Worm (Caenorhabditis elegans) whole organism, L2 larva: ENCODE data around the gene str-244.

Experiments
- ama-1 ChIP-seq: fragments of 150-350 bp; optimal IDR thresholded peaks from 2 replicates; lab custom pipeline; 2018; ENCODE audit warnings: inconsistent platforms
- elt-3 ChIP-seq: sonication (generic microtip); optimal IDR thresholded peaks from 2 replicates; lab custom pipeline; 2017; ENCODE audit warnings: missing biosample characterization, missing genetic modification characterization
- lin-13 ChIP-seq: fragments of 150-350 bp; optimal IDR thresholded peaks from 2 replicates; lab custom pipeline; 2014; ENCODE audit warnings: missing biosample characterization, missing genetic modification reagents, missing genetic modification characterization
- lsy-2 ChIP-seq, 2 experiments: fragments of 150-350 bp in 1 of 2; sonication (generic microtip) in 1 of 2; optimal IDR thresholded peaks; 2 replicates each; lab custom pipeline; 2014 to 2017; ENCODE audit warnings: missing biosample characterization in 2 of 2, missing genetic modification characterization in 2 of 2
- mbf-1 ChIP-seq: sonication (generic microtip); optimal IDR thresholded peaks from 2 replicates; lab custom pipeline; 2017; ENCODE audit warnings: missing biosample characterization, missing genetic modification characterization
- sma-3 ChIP-seq: sonication (generic microtip); optimal IDR thresholded peaks from 2 replicates; lab custom pipeline; 2016; ENCODE audit warnings: missing genetic modification reagents, missing genetic modification characterization, missing compliant biosample characterization
- unc-39 ChIP-seq: fragments of 150-350 bp; optimal IDR thresholded peaks from 2 replicates; lab custom pipeline; 2014; ENCODE audit warnings: missing biosample characterization, missing genetic modification characterization
- unc-62 ChIP-seq: fragments of 150-350 bp; optimal IDR thresholded peaks from 2 replicates; lab custom pipeline; 2014; ENCODE audit warnings: missing biosample characterization, missing genetic modification reagents, missing genetic modification characterization
- ztf-4 ChIP-seq: fragments of 150-350 bp; optimal IDR thresholded peaks from 2 replicates; lab custom pipeline; 2014; ENCODE audit warnings: missing biosample characterization, missing genetic modification characterization

ce11 chrV:3014185-3014584 lies 44.7 kb downstream of the str-244 start, which contains the start of gene K12D9.1:
- TF ChIP-seq sma-3 (GFP tag; lab: Kevin White, UChicago) = no peak
- no peak for TF ChIP-seq ama-1 (lab: Kevin White, UChicago)
- TF ChIP-seq lsy-2 (tag; optimal IDR thresholded peaks at IDR 0.05; lab: Kevin White, UChicago) = no peak
- no peak for TF ChIP-seq unc-62 (GFP tag; lab: Kevin White, UChicago)
- no peak for TF ChIP-seq lin-13 (GFP tag; lab: Kevin White, UChicago)
- no peak for TF ChIP-seq unc-39
- no peak for TF ChIP-seq elt-3
- TF ChIP-seq ztf-4 (tag; lab: Kevin White, UChicago) = no peak
- TF ChIP-seq mbf-1 (tag; lab: Kevin White, UChicago) = no peak
